Worm (Caenorhabditis elegans): ENCODE measurements around the gene Y46G5A.34.

- TF ChIP-seq T22C8.4 (GFP tag; IDR thresholded peaks at IDR 0.05) (peak; percentile 58; the same call in 1 of the 2 replicates), flt-1 (GFP tag; IDR thresholded peaks at IDR 0.05) (no peak), ztf-23 (GFP tag; IDR thresholded peaks at IDR 0.05) (no peak), klf-2 (GFP tag; conservative IDR thresholded peaks at IDR 0.05) (no peak), ref-1 (GFP tag; conservative IDR thresholded peaks at IDR 0.05) (no peak)
Observed at ce11 chrII:12756180-12756579, 20.3 kb upstream of the Y46G5A.34 start, which contains the start of the genes Y46G5A.7 and Y46G5A.8.
